Fruit fly (Drosophila melanogaster): ENCODE data around the gene spn-A.

Gene spn-A

dm6 chr3R:30055915-30056544 lies at the start of gene spn-A, which contains the start of gene Rpp14b:
Gene spn-A (minus strand): TSS chr3R:30056037.
Gene Rpp14b (plus strand): TSS chr3R:30055957.
- TF ChIP-seq CG8478 (optimal IDR thresholded peaks at IDR 0.05) (no peak), CTCF (optimal IDR thresholded peaks at IDR 0.05) (no peak)

dm6 chr3R:30104912-30105510 lies 49.2 kb upstream of the spn-A start:
- TF ChIP-seq CG8478 (optimal IDR thresholded peaks at IDR 0.05), result no peak
- TF ChIP-seq CTCF (optimal IDR thresholded peaks at IDR 0.05), result no peak

dm6 chr3R:30102806-30103619 lies 47.2 kb upstream of the spn-A start:
- no peak for TF ChIP-seq CG8478 (optimal IDR thresholded peaks at IDR 0.05)
- no peak for TF ChIP-seq CTCF (optimal IDR thresholded peaks at IDR 0.05)

dm6 chr3R:30101389-30101935 lies 45.6 kb upstream of the spn-A start:
- no peak for TF ChIP-seq CG8478 (optimal IDR thresholded peaks at IDR 0.05)
- TF ChIP-seq CTCF (optimal IDR thresholded peaks at IDR 0.05), result no peak

dm6 chr3R:30100976-30101332 lies 45.1 kb upstream of the spn-A start:
- TF ChIP-seq CTCF (optimal IDR thresholded peaks at IDR 0.05), result no peak
- TF ChIP-seq CG8478 (optimal IDR thresholded peaks at IDR 0.05), result no peak

- TF ChIP-seq CTCF (optimal IDR thresholded peaks at IDR 0.05) (no peak), CG8478 (optimal IDR thresholded peaks at IDR 0.05) (no peak)
Measured at dm6 chr3R:30100325-30100975, 44.6 kb upstream of the spn-A start.

- TF ChIP-seq CG8478 (optimal IDR thresholded peaks at IDR 0.05) (no peak), CTCF (optimal IDR thresholded peaks at IDR 0.05) (no peak)
Measured at dm6 chr3R:30099341-30099871, 43.6 kb upstream of the spn-A start.

- TF ChIP-seq CG8478 (optimal IDR thresholded peaks at IDR 0.05) (no peak), CTCF (optimal IDR thresholded peaks at IDR 0.05) (no peak)
Measured at dm6 chr3R:30098229-30098628, 42.4 kb upstream of the spn-A start.

- TF ChIP-seq CG8478 (optimal IDR thresholded peaks at IDR 0.05), result no peak
- no peak for TF ChIP-seq CTCF (optimal IDR thresholded peaks at IDR 0.05)
Measured at dm6 chr3R:30095855-30096254, 40.0 kb upstream of the spn-A start.

- no peak for TF ChIP-seq CTCF (optimal IDR thresholded peaks at IDR 0.05)
- TF ChIP-seq CG8478 (optimal IDR thresholded peaks at IDR 0.05), result no peak
Measured at dm6 chr3R:30095381-30095780, 39.5 kb upstream of the spn-A start.

dm6 chr3R:30092700-30093044 lies 36.8 kb upstream of the spn-A start:
- TF ChIP-seq CTCF (optimal IDR thresholded peaks at IDR 0.05) (no peak), CG8478 (optimal IDR thresholded peaks at IDR 0.05) (no peak)

- TF ChIP-seq CTCF (optimal IDR thresholded peaks at IDR 0.05) (no peak), CG8478 (optimal IDR thresholded peaks at IDR 0.05) (no peak)
Measured at dm6 chr3R:30091795-30092699, 36.2 kb upstream of the spn-A start.

dm6 chr3R:30090261-30091006 lies 34.6 kb upstream of the spn-A start:
- no peak for TF ChIP-seq CG8478 (optimal IDR thresholded peaks at IDR 0.05)
- TF ChIP-seq CTCF (optimal IDR thresholded peaks at IDR 0.05), result no peak
